Worm (Caenorhabditis elegans) whole organism, midembryonic: ENCODE data around the gene C23G10.1.

Experiments used
- T22C8.4 ChIP-seq: fragments of 200-800 bp; sonication (Bioruptor generic); IDR thresholded peaks from 2 replicates; pipeline ENCODE4 v1.3.6; 2022; ENCODE audit warnings: missing genetic modification characterization, missing compliant biosample characterization
- flt-1 ChIP-seq: fragments of 200-800 bp; sonication (Bioruptor generic); IDR thresholded peaks from 2 replicates; pipeline ENCODE4 v1.3.6; 2022; ENCODE audit warnings: missing genetic modification characterization, missing compliant biosample characterization
- ref-1 ChIP-seq: fragments of 200-800 bp; sonication (Bioruptor generic); conservative IDR thresholded peaks from 2 replicates; pipeline ENCODE4 v1.3.6; 2022; ENCODE audit warnings: missing genetic modification reagents, missing genetic modification characterization, missing compliant biosample characterization
- ztf-23 ChIP-seq: fragments of 200-800 bp; sonication (Bioruptor generic); IDR thresholded peaks from 2 replicates; pipeline ENCODE4 v1.3.6; 2022; ENCODE audit warnings: missing genetic modification reagents, missing genetic modification characterization, missing compliant biosample characterization
- ztf-29 ChIP-seq: fragments of 200-800 bp; sonication (Bioruptor generic); IDR thresholded peaks from 2 replicates; pipeline ENCODE4 v1.3.6; 2022; ENCODE audit warnings: missing genetic modification reagents, missing genetic modification characterization, missing compliant biosample characterization

DNA sequence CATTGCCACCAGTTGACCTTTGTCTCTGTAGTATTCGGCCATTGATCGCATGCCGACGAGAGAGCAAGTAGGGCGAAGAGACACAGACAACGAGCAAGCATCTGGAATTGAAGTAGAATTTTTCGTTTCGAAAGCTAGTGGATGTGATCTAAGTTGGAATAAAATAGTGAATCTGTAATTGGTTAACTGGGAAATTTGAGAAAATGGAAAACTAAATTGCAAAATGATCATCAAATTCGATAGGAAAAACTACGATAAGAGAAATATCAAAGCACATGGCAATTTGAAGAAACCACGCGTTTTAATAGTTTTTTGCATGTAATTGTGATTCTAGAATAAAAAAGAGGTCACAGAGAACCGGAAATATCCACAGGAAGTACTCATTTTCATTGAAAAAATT lies 32.3 kb upstream of the C23G10.1 start, which contains the start of gene F42A10.6:
- TF ChIP-seq flt-1 (GFP tag; lab: Robert Waterston, UW) (no peak), ztf-29 (GFP tag; lab: Robert Waterston, UW) (no peak), ref-1 (no peak), T22C8.4 (no peak), ztf-23 (GFP tag; lab: Robert Waterston, UW) (no peak)
